Worm (Caenorhabditis elegans): ENCODE data around the gene srxa-8.
A peak's percentile ranks its signal among the peaks of the same experiment; 100 is the strongest.

srxa-8 gene

ce11 chrX:13307852-13308251, 793 bp downstream of the srxa-8 start:
- TF ChIP-seq unc-55 (GFP tag; optimal IDR thresholded peaks at IDR 0.05), result peak; percentile 14
- TF ChIP-seq ZK546.5 (tag; optimal IDR thresholded peaks at IDR 0.05), result no peak

- TF ChIP-seq nhr-10 (tag; optimal IDR thresholded peaks at IDR 0.05) (no peak), mab-5 (tag; optimal IDR thresholded peaks at IDR 0.05) (peak; percentile 73), mbf-1 (tag; optimal IDR thresholded peaks at IDR 0.05) (peak; percentile 30), skn-1 (tag; optimal IDR thresholded peaks at IDR 0.05) (no peak), nhr-129 (tag; optimal IDR thresholded peaks at IDR 0.05) (peak; percentile 93), fos-1 (tag; optimal IDR thresholded peaks at IDR 0.05) (peak; percentile 87), snpc-4 (tag; optimal IDR thresholded peaks at IDR 0.05) (peak; percentile 21), peb-1 (tag; optimal IDR thresholded peaks at IDR 0.05) (no peak), ztf-11 (tag; optimal IDR thresholded peaks at IDR 0.05) (no peak), zag-1 (tag; optimal IDR thresholded peaks at IDR 0.05) (peak; percentile 65), nhr-21 (tag; optimal IDR thresholded peaks at IDR 0.05) (peak; percentile 89), C34F6.9 (tag; optimal IDR thresholded peaks at IDR 0.05) (no peak), lin-13 (GFP tag; optimal IDR thresholded peaks at IDR 0.05) (peak; percentile 75), R02D3.7 (tag; optimal IDR thresholded peaks at IDR 0.05) (no peak), gmeb-1 (tag; optimal IDR thresholded peaks at IDR 0.05) (peak; percentile 65), ztf-4 (tag; optimal IDR thresholded peaks at IDR 0.05) (peak; percentile 43), elt-3 (tag; optimal IDR thresholded peaks at IDR 0.05) (no peak), crh-2 (tag; optimal IDR thresholded peaks at IDR 0.05) (peak; percentile 89), nhr-23 (tag; optimal IDR thresholded peaks at IDR 0.05) (no peak), dmd-4 (tag; optimal IDR thresholded peaks at IDR 0.05) (no peak), mdl-1 (tag; optimal IDR thresholded peaks at IDR 0.05) (peak in 1 of 2 experiments; percentile 57), lin-39 (tag; optimal IDR thresholded peaks at IDR 0.05) (no peak), unc-39 (tag; optimal IDR thresholded peaks at IDR 0.05) (no peak), ceh-16 (tag; optimal IDR thresholded peaks at IDR 0.05) (peak; percentile 36), nhr-77 (tag; optimal IDR thresholded peaks at IDR 0.05) (no peak), ceh-82 (tag; optimal IDR thresholded peaks at IDR 0.05) (peak; percentile 53), nhr-6 (tag; optimal IDR thresholded peaks at IDR 0.05) (peak; percentile 73), unc-55 (GFP tag; optimal IDR thresholded peaks at IDR 0.05) (peak; percentile 90), aly-2 (tag; optimal IDR thresholded peaks at IDR 0.05) (no peak), sma-9 (GFP tag; optimal IDR thresholded peaks at IDR 0.05) (peak; percentile 89), sma-9 (tag; optimal IDR thresholded peaks at IDR 0.05) (no peak), nhr-25 (tag; optimal IDR thresholded peaks at IDR 0.05) (no peak), lsy-2 (tag; optimal IDR thresholded peaks at IDR 0.05) (peak in 1 of 2 experiments; percentile 58), lin-11 (tag; optimal IDR thresholded peaks at IDR 0.05) (peak; percentile 83), nhr-11 (tag; optimal IDR thresholded peaks at IDR 0.05) (no peak), sma-3 (GFP tag; optimal IDR thresholded peaks at IDR 0.05) (peak; percentile 75), Y55F3AM.14 (GFP tag; optimal IDR thresholded peaks at IDR 0.05) (peak; percentile 73), egl-27 (tag; optimal IDR thresholded peaks at IDR 0.05) (peak; percentile 77), elt-1 (tag; optimal IDR thresholded peaks at IDR 0.05) (no peak), F13H6.1 (tag; optimal IDR thresholded peaks at IDR 0.05) (peak; percentile 75)
Observed at ce11 chrX:13306869-13307446, 1.7 kb downstream of the srxa-8 start.

- no peak for TF ChIP-seq gmeb-1 (tag; optimal IDR thresholded peaks at IDR 0.05)
- no peak for TF ChIP-seq ama-1 (optimal IDR thresholded peaks at IDR 0.05)
- TF ChIP-seq sma-9 (GFP tag; optimal IDR thresholded peaks at IDR 0.05), result no peak
- TF ChIP-seq sma-9 (tag; optimal IDR thresholded peaks at IDR 0.05), result no peak
Observed at ce11 chrX:13305779-13306178, 2.9 kb downstream of the srxa-8 start, which contains the start of gene srd-43. srd-43 (minus strand) TSS chrX:13305844.

Data from whole organism, L2 larva.